Fruit fly (Drosophila melanogaster): ENCODE measurements around the gene Spase22-23.

Spase22-23 gene

dm6 chr3R:24263588-24264413 is 34.0 kb upstream of the Spase22-23 start (continued):
- TF ChIP-seq CG11696 (GFP tag; IDR thresholded peaks at IDR 0.05) (0 out of 2 replicates have a peak, but pooled peaks have one; percentile 65), lilli (GFP tag; optimal IDR thresholded peaks at IDR 0.05) (no peak), lov (optimal IDR thresholded peaks at IDR 0.05) (no peak), lov (GFP tag; IDR thresholded peaks at IDR 0.05) (no peak), gem (tag; optimal IDR thresholded peaks at IDR 0.05) (peak; percentile 25), CG17186 (GFP tag; optimal IDR thresholded peaks at IDR 0.05) (no peak), fd3F (GFP tag; optimal IDR thresholded peaks at IDR 0.05) (no peak), klu (GFP tag; IDR thresholded peaks at IDR 0.05) (no peak), org-1 (GFP tag; optimal IDR thresholded peaks at IDR 0.05) (no peak), abd-A (tag; optimal IDR thresholded peaks at IDR 0.05) (peak; percentile 65), salm (tag; optimal IDR thresholded peaks at IDR 0.05) (no peak), TFAM (GFP tag; optimal IDR thresholded peaks at IDR 0.05) (no peak), CG16815 (GFP tag; optimal IDR thresholded peaks at IDR 0.05) (no peak), CG4730 (GFP tag; IDR thresholded peaks at IDR 0.05) (no peak), CG34422 (GFP tag; IDR thresholded peaks at IDR 0.05) (no peak), dysf (GFP tag; IDR thresholded peaks at IDR 0.05) (0 out of 3 replicates have a peak, but pooled peaks have one; percentile 14), CG4360 (GFP tag; IDR thresholded peaks at IDR 0.05) (peak; percentile 49; the same call in 1 of the 2 replicates), Ets65A (GFP tag) (peak; percentile 37), YL-1 (GFP tag; optimal IDR thresholded peaks at IDR 0.05) (no peak), CG17912 (GFP tag; optimal IDR thresholded peaks at IDR 0.05) (no peak), dpn (GFP tag; optimal IDR thresholded peaks at IDR 0.05) (no peak), tin (GFP tag; optimal IDR thresholded peaks at IDR 0.05) (no peak), Dfd (GFP tag; optimal IDR thresholded peaks at IDR 0.05) (no peak), kni (GFP tag; optimal IDR thresholded peaks at IDR 0.05) (peak; percentile 2), CG13894 (tag; optimal IDR thresholded peaks at IDR 0.05) (peak; percentile 40), Usf (GFP tag; optimal IDR thresholded peaks at IDR 0.05) (no peak), Sox102F (GFP tag; optimal IDR thresholded peaks at IDR 0.05) (peak; percentile 33), CG18599 (GFP tag; optimal IDR thresholded peaks at IDR 0.05) (peak; percentile 46), vvl (GFP tag; IDR thresholded peaks at IDR 0.05) (0 out of 2 replicates have a peak, but pooled peaks have one; percentile 9), Bgb (GFP tag; IDR thresholded peaks at IDR 0.05; ENCODE audit: partially characterized antibody) (peak; percentile 17; the same call in 1 of the 2 replicates), CG8944 (GFP tag; optimal IDR thresholded peaks at IDR 0.05) (no peak), CG18262 (tag; optimal IDR thresholded peaks at IDR 0.05) (peak; percentile 22), CG2199 (GFP tag; IDR thresholded peaks at IDR 0.05) (no peak), CG4404 (GFP tag; IDR thresholded peaks at IDR 0.05) (no peak)

dm6 chr3R:24262923-24263322 is 33.1 kb upstream of the Spase22-23 start:
- TF ChIP-seq CG11093 (GFP tag; IDR thresholded peaks at IDR 0.05): no peak
- no peak for TF ChIP-seq CG43689 (GFP tag; IDR thresholded peaks at IDR 0.05)
- TF ChIP-seq kay (GFP tag; optimal IDR thresholded peaks at IDR 0.05): no peak
- no peak for TF ChIP-seq p53 (GFP tag; optimal IDR thresholded peaks at IDR 0.05)
- no peak for TF ChIP-seq CG10543 (GFP tag; optimal IDR thresholded peaks at IDR 0.05)
- TF ChIP-seq CG6654 (GFP tag; optimal IDR thresholded peaks at IDR 0.05): no peak
- TF ChIP-seq CG18011 (GFP tag; optimal IDR thresholded peaks at IDR 0.05): no peak
